Fruit fly (Drosophila melanogaster) whole organism, embryonic: ENCODE measurements around the gene CCHa2.

Experiments
- BtbVII ChIP-seq: fragments of 200-800 bp; sonication (Bioruptor generic); optimal IDR thresholded peaks from 3 replicates; lab custom pipeline; 2017; ENCODE audit warnings: missing biosample characterization, mild to moderate bottlenecking, missing genetic modification characterization
- C15 ChIP-seq: fragments of 200-800 bp; sonication (Bioruptor generic); IDR thresholded peaks from 3 replicates; pipeline ENCODE4 v1.3.6; 2022; ENCODE audit warnings: missing biosample characterization, missing genetic modification characterization
- CG1024 ChIP-seq: fragments of 200-800 bp; sonication (Bioruptor generic); IDR thresholded peaks from 2 replicates; pipeline ENCODE4 v1.3.6; 2022; ENCODE audit warnings: missing biosample characterization, missing genetic modification characterization
- CG11504 ChIP-seq: fragments of 200-800 bp; sonication (Bioruptor generic); optimal IDR thresholded peaks from 3 replicates; lab custom pipeline; 2019; ENCODE audit warnings: missing biosample characterization, mild to moderate bottlenecking, missing genetic modification characterization, moderate library complexity
- CG12071 ChIP-seq: fragments of 200-800 bp; sonication (Bioruptor generic); optimal IDR thresholded peaks from 3 replicates; lab custom pipeline; 2018; ENCODE audit warnings: missing biosample characterization, mild to moderate bottlenecking, missing genetic modification characterization
- CG12744 ChIP-seq: fragments of 200-800 bp; sonication (Bioruptor generic); optimal IDR thresholded peaks from 2 replicates; lab custom pipeline; 2016; ENCODE audit warnings: missing biosample characterization, missing genetic modification characterization
- CG13123 ChIP-seq: fragments of 200-800 bp; sonication (Bioruptor generic); optimal IDR thresholded peaks from 2 replicates; lab custom pipeline; 2016; ENCODE audit warnings: missing biosample characterization, missing genetic modification characterization
- CG13424 ChIP-seq: fragments of 200-800 bp; sonication (Bioruptor generic); optimal IDR thresholded peaks from 2 replicates; lab custom pipeline; 2019; ENCODE audit warnings: missing biosample characterization, mild to moderate bottlenecking, missing genetic modification characterization, moderate library complexity
- CG15479 ChIP-seq: fragments of 200-800 bp; sonication (Bioruptor generic); optimal IDR thresholded peaks from 3 replicates; lab custom pipeline; 2019; ENCODE audit warnings: missing biosample characterization, mild to moderate bottlenecking, missing genetic modification characterization, moderate library complexity
- CG15601 ChIP-seq: fragments of 200-800 bp; sonication (Bioruptor generic); optimal IDR thresholded peaks from 3 replicates; lab custom pipeline; 2019; ENCODE audit warnings: missing biosample characterization, mild to moderate bottlenecking, missing genetic modification characterization, moderate library complexity
- CG16863 ChIP-seq: fragments of 200-800 bp; sonication (Bioruptor generic); optimal IDR thresholded peaks from 3 replicates; lab custom pipeline; 2016; ENCODE audit warnings: missing biosample characterization, missing genetic modification characterization
- CG17186 ChIP-seq: fragments of 200-800 bp; sonication (Bioruptor generic); optimal IDR thresholded peaks from 3 replicates; lab custom pipeline; 2017; ENCODE audit warnings: missing biosample characterization, missing genetic modification reagents, missing genetic modification characterization
- CG17359 ChIP-seq: fragments of 200-800 bp; sonication (Bioruptor generic); optimal IDR thresholded peaks from 3 replicates; lab custom pipeline; 2018; ENCODE audit warnings: missing biosample characterization, mild to moderate bottlenecking, missing genetic modification characterization, moderate library complexity
- CG17912 ChIP-seq: fragments of 200-800 bp; sonication (Bioruptor generic); optimal IDR thresholded peaks from 2 replicates; lab custom pipeline; 2018; ENCODE audit warnings: missing biosample characterization, mild to moderate bottlenecking, missing genetic modification characterization
- CG1792 ChIP-seq: fragments of 200-800 bp; sonication (Bioruptor generic); optimal IDR thresholded peaks from 2 replicates; lab custom pipeline; 2016; ENCODE audit warnings: missing biosample characterization, missing genetic modification characterization
- CG18619 ChIP-seq: fragments of 200-800 bp; sonication (Bioruptor generic); optimal IDR thresholded peaks from 3 replicates; lab custom pipeline; 2017; ENCODE audit warnings: missing biosample characterization, mild to moderate bottlenecking, missing genetic modification characterization
- CG2678 ChIP-seq: fragments of 200-800 bp; sonication (Bioruptor generic); optimal IDR thresholded peaks from 3 replicates; lab custom pipeline; 2019; ENCODE audit warnings: missing biosample characterization, mild to moderate bottlenecking, missing genetic modification characterization, moderate library complexity
- CG4617 ChIP-seq: fragments of 200-800 bp; sonication (Bioruptor generic); optimal IDR thresholded peaks from 3 replicates; lab custom pipeline; 2016; ENCODE audit warnings: missing biosample characterization, missing genetic modification characterization, borderline replicate concordance
- CG5180 ChIP-seq: fragments of 200-800 bp; sonication (Bioruptor generic); optimal IDR thresholded peaks from 3 replicates; lab custom pipeline; 2017; ENCODE audit warnings: missing biosample characterization, missing genetic modification characterization, mild to moderate bottlenecking, moderate library complexity, missing genetic modification reagents
- CG6813 ChIP-seq: fragments of 200-800 bp; sonication (Bioruptor generic); optimal IDR thresholded peaks from 2 replicates; lab custom pipeline; 2017; ENCODE audit warnings: missing biosample characterization, missing genetic modification characterization, mild to moderate bottlenecking, moderate library complexity, missing genetic modification reagents
- D19B ChIP-seq: fragments of 200-800 bp; sonication (Bioruptor generic); optimal IDR thresholded peaks from 2 replicates; lab custom pipeline; 2017; ENCODE audit warnings: missing biosample characterization, mild to moderate bottlenecking, missing genetic modification characterization
- Dref ChIP-seq: fragments of 200-800 bp; sonication (Bioruptor generic); IDR thresholded peaks from 2 replicates; pipeline ENCODE4 v1.3.6; 2022; ENCODE audit warnings: missing biosample characterization, missing genetic modification characterization
- H15 ChIP-seq: fragments of 200-800 bp; sonication (Bioruptor generic); IDR thresholded peaks from 3 replicates; pipeline ENCODE4 v1.3.6; 2022; ENCODE audit warnings: missing biosample characterization, missing genetic modification characterization
- HLHmδ ChIP-seq: fragments of 200-800 bp; sonication (Bioruptor generic); optimal IDR thresholded peaks from 2 replicates; lab custom pipeline; 2018; ENCODE audit warnings: missing biosample characterization, mild to moderate bottlenecking, missing genetic modification characterization, moderate library complexity
- HmgD ChIP-seq: fragments of 200-800 bp; sonication (Bioruptor generic); optimal IDR thresholded peaks from 3 replicates; lab custom pipeline; 2016; ENCODE audit warnings: missing biosample characterization, missing genetic modification characterization
- Hr51 ChIP-seq, 2 experiments: fragments of 200-800 bp; sonication (Bioruptor generic); optimal IDR thresholded peaks; 2 replicates in 1 of 2; 3 replicates in 1 of 2; lab custom pipeline; 2016 to 2018; ENCODE audit warnings: missing biosample characterization in 2 of 2, missing genetic modification characterization in 2 of 2, mild to moderate bottlenecking in 1 of 2, moderate library complexity in 1 of 2
- Jarid2 ChIP-seq: fragments of 200-800 bp; sonication (Bioruptor generic); optimal IDR thresholded peaks from 3 replicates; lab custom pipeline; 2017; ENCODE audit warnings: mild to moderate bottlenecking, missing biosample characterization, missing genetic modification reagents, missing genetic modification characterization
- Mrtf ChIP-seq: fragments of 200-800 bp; sonication (Bioruptor generic); IDR thresholded peaks from 3 replicates; pipeline ENCODE4 v1.3.6; 2022; ENCODE audit warnings: missing biosample characterization, missing genetic modification characterization
- Myb ChIP-seq: fragments of 200-800 bp; sonication (Bioruptor generic); optimal IDR thresholded peaks from 2 replicates; lab custom pipeline; 2016; ENCODE audit warnings: missing biosample characterization, missing genetic modification characterization
- bigmax ChIP-seq: fragments of 200-800 bp; sonication (Bioruptor generic); optimal IDR thresholded peaks from 2 replicates; lab custom pipeline; 2018; ENCODE audit warnings: missing biosample characterization, mild to moderate bottlenecking, missing genetic modification characterization
- chif ChIP-seq, 2 experiments: fragments of 200-800 bp; sonication (Bioruptor generic); optimal IDR thresholded peaks; 3 replicates each; lab custom pipeline; 2016; ENCODE audit warnings: missing biosample characterization in 2 of 2, missing genetic modification characterization in 2 of 2
- dpn ChIP-seq, 2 experiments: fragments of 200-800 bp; sonication (Bioruptor generic); optimal IDR thresholded peaks; 3 replicates each; lab custom pipeline; 2016; ENCODE audit warnings: missing biosample characterization in 2 of 2, missing genetic modification characterization in 2 of 2
- gsb-n ChIP-seq: fragments of 200-800 bp; sonication (Bioruptor generic); optimal IDR thresholded peaks from 3 replicates; lab custom pipeline; 2018; ENCODE audit warnings: missing biosample characterization, mild to moderate bottlenecking, missing genetic modification characterization
- hbn ChIP-seq: fragments of 200-800 bp; sonication (Bioruptor generic); IDR thresholded peaks from 2 replicates; pipeline ENCODE4 v1.3.6; 2022; ENCODE audit warnings: missing biosample characterization, missing genetic modification characterization; ENCODE audit not compliant: partially characterized antibody
- lov ChIP-seq, 2 experiments: fragments of 200-800 bp in 1 of 2; fragments of >200 bp in 1 of 2; sonication (Bioruptor generic) in 1 of 2; IDR thresholded peaks in 1 of 2; optimal IDR thresholded peaks in 1 of 2; 2 replicates in 1 of 2; 3 replicates in 1 of 2; pipeline versions ENCODE4 v1.3.6 to Lab custom; 2017 to 2022; ENCODE audit warnings: missing biosample characterization in 1 of 2, missing genetic modification characterization in 1 of 2
- pita ChIP-seq: fragments of 200-800 bp; sonication (Bioruptor generic); optimal IDR thresholded peaks from 2 replicates; lab custom pipeline; 2017; ENCODE audit warnings: missing biosample characterization, mild to moderate bottlenecking, missing genetic modification characterization
- salm ChIP-seq: fragments of 200-800 bp; sonication (Bioruptor generic); optimal IDR thresholded peaks from 2 replicates; lab custom pipeline; 2018; ENCODE audit warnings: missing biosample characterization, mild to moderate bottlenecking, missing genetic modification characterization
- scrt ChIP-seq: fragments of 200-800 bp; sonication (Bioruptor generic); optimal IDR thresholded peaks from 2 replicates; lab custom pipeline; 2018; ENCODE audit warnings: missing biosample characterization, mild to moderate bottlenecking, missing genetic modification characterization, moderate library complexity
- sens-2 ChIP-seq: fragments of 200-800 bp; sonication (Bioruptor generic); IDR thresholded peaks from 2 replicates; pipeline ENCODE4 v1.3.6; 2022; ENCODE audit warnings: missing biosample characterization, missing genetic modification characterization
- shn ChIP-seq: fragments of 200-800 bp; sonication (Bioruptor generic); optimal IDR thresholded peaks from 3 replicates; lab custom pipeline; 2016; ENCODE audit warnings: missing biosample characterization, missing genetic modification characterization
- sima ChIP-seq: fragments of 200-800 bp; sonication (Bioruptor generic); optimal IDR thresholded peaks from 2 replicates; lab custom pipeline; 2016; ENCODE audit warnings: missing biosample characterization, missing genetic modification characterization
- slbo ChIP-seq: fragments of 200-800 bp; sonication (Bioruptor generic); IDR thresholded peaks from 2 replicates; pipeline ENCODE4 v1.3.6; 2022; ENCODE audit warnings: missing biosample characterization, missing genetic modification characterization
- sr ChIP-seq: fragments of 200-800 bp; sonication (Bioruptor generic); IDR thresholded peaks from 3 replicates; pipeline ENCODE4 v1.3.6; 2022; ENCODE audit warnings: missing biosample characterization, missing genetic modification characterization
- stc ChIP-seq: fragments of 200-800 bp; sonication (Bioruptor generic); IDR thresholded peaks from 2 replicates; pipeline ENCODE4 v1.3.6; 2022; ENCODE audit warnings: missing biosample characterization, missing genetic modification characterization
- tll ChIP-seq, 2 experiments: fragments of 200-800 bp in 1 of 2; fragments of >200 bp in 1 of 2; sonication (Bioruptor generic) in 1 of 2; optimal IDR thresholded peaks; 2 replicates each; lab custom pipeline; 2017 to 2019; ENCODE audit warnings: missing biosample characterization in 2 of 2, missing genetic modification characterization in 2 of 2, mild to moderate bottlenecking in 1 of 2, moderate library complexity in 1 of 2
- trh ChIP-seq: fragments of 200-800 bp; sonication (Bioruptor generic); optimal IDR thresholded peaks from 2 replicates; lab custom pipeline; 2016; ENCODE audit warnings: missing biosample characterization, missing genetic modification characterization
- twi ChIP-seq: fragments of 200-800 bp; optimal IDR thresholded peaks from 2 replicates; lab custom pipeline; 2019; ENCODE audit warnings: missing biosample characterization, mild to moderate bottlenecking, missing genetic modification characterization, moderate library complexity
- wek ChIP-seq: fragments of 200-800 bp; sonication (Bioruptor generic); optimal IDR thresholded peaks from 3 replicates; lab custom pipeline; 2018; ENCODE audit warnings: missing biosample characterization, mild to moderate bottlenecking, missing genetic modification characterization, moderate library complexity
- zf30C ChIP-seq: fragments of 200-800 bp; sonication (Bioruptor generic); optimal IDR thresholded peaks from 3 replicates; lab custom pipeline; 2018; ENCODE audit warnings: missing biosample characterization, mild to moderate bottlenecking, missing genetic modification characterization

Gene CCHa2

dm6 chr3R:13433623-13434022, 38.6 kb upstream of the CCHa2 start (continued):
- no peak for TF ChIP-seq CG15479 (GFP tag; lab: Kevin White, UChicago)
- TF ChIP-seq CG15601 (tag; lab: Kevin White, UChicago): peak; percentile 85
- TF ChIP-seq HmgD (GFP tag; lab: Kevin White, UChicago): no peak
- peak; percentile 61; the same call in 1 of the 2 replicates for TF ChIP-seq sens-2
- TF ChIP-seq CG17186 (GFP tag; lab: Kevin White, UChicago): no peak
- peak; percentile 78 for TF ChIP-seq CG6813
- peak; percentile 60 for TF ChIP-seq trh
- peak; percentile 75 for TF ChIP-seq twi
- no peak for TF ChIP-seq HLHmδ (GFP tag; lab: Kevin White, UChicago)
- TF ChIP-seq CG16863 (GFP tag; lab: Kevin White, UChicago): peak; percentile 47
- no peak for TF ChIP-seq bigmax
- TF ChIP-seq Jarid2: peak; percentile 2
- no peak for TF ChIP-seq Mrtf (GFP tag; lab: Robert Waterston, UW)
- no peak for TF ChIP-seq sima (GFP tag; lab: Kevin White, UChicago)
- peak; percentile 47 for TF ChIP-seq D19B (GFP tag; lab: Kevin White, UChicago)
- TF ChIP-seq stc (GFP tag; lab: Robert Waterston, UW): peak; percentile 81
- TF ChIP-seq CG17359: peak; percentile 70
- TF ChIP-seq CG18619 (GFP tag; lab: Kevin White, UChicago): peak; percentile 81
- TF ChIP-seq scrt: peak; percentile 38
- no peak for TF ChIP-seq CG1792 (GFP tag; lab: Kevin White, UChicago)
- TF ChIP-seq CG4617: peak; percentile 50
- TF ChIP-seq pita (GFP tag; lab: Kevin White, UChicago): no peak
- peak; percentile 78 for TF ChIP-seq slbo
- peak; percentile 84 for TF ChIP-seq CG11504 (tag; lab: Kevin White, UChicago)
- TF ChIP-seq Dref: no peak
- peak; percentile 36 for TF ChIP-seq CG12744 (GFP tag; lab: Kevin White, UChicago)
- peak; percentile 47 to 86 for TF ChIP-seq dpn (GFP tag; optimal IDR thresholded peaks at IDR 0.05; lab: Kevin White, UChicago)
- no peak for TF ChIP-seq lov (optimal IDR thresholded peaks at IDR 0.05; lab: Kevin White, UChicago)
- no peak for TF ChIP-seq lov (GFP tag; IDR thresholded peaks at IDR 0.05; lab: Robert Waterston, UW)
- peak; percentile 83 for TF ChIP-seq gsb-n (tag; lab: Kevin White, UChicago)
- TF ChIP-seq zf30C (GFP tag; lab: Kevin White, UChicago): no peak
- TF ChIP-seq CG17912 (GFP tag; lab: Kevin White, UChicago): no peak
- peak; percentile 10 to 95 for TF ChIP-seq Hr51 (GFP tag; optimal IDR thresholded peaks at IDR 0.05; lab: Kevin White, UChicago)
- TF ChIP-seq chif (GFP tag; optimal IDR thresholded peaks at IDR 0.05; lab: Kevin White, UChicago): peak; percentile 8 to 51
- peak; percentile 92 for TF ChIP-seq CG2678
- no peak for TF ChIP-seq C15 (GFP tag; lab: Robert Waterston, UW)
- peak; percentile 81 for TF ChIP-seq salm (tag; lab: Kevin White, UChicago)
- peak; percentile 63 for TF ChIP-seq wek (GFP tag; lab: Kevin White, UChicago)
- TF ChIP-seq hbn: no peak
- peak; percentile 93 for TF ChIP-seq CG13424 (tag; lab: Kevin White, UChicago)
- TF ChIP-seq H15 (GFP tag; lab: Robert Waterston, UW): peak; percentile 62; the same call in 1 of the 3 replicates
- no peak for TF ChIP-seq tll (GFP tag; optimal IDR thresholded peaks at IDR 0.05; lab: Kevin White, UChicago)
- TF ChIP-seq Myb (GFP tag; lab: Kevin White, UChicago): peak; percentile 2
- TF ChIP-seq CG12071 (GFP tag; lab: Kevin White, UChicago): peak; percentile 62
- TF ChIP-seq sr (GFP tag; lab: Robert Waterston, UW): 0 out of 3 replicates have a peak, but pooled peaks have one; percentile 7
- peak; percentile 13 for TF ChIP-seq shn (GFP tag; lab: Kevin White, UChicago)
- peak; percentile 27 for TF ChIP-seq CG13123
- peak; percentile 60 for TF ChIP-seq BtbVII (GFP tag; lab: Kevin White, UChicago)
- peak; percentile 48 for TF ChIP-seq CG5180 (GFP tag; lab: Kevin White, UChicago)
- TF ChIP-seq CG1024 (GFP tag; lab: Robert Waterston, UW): no peak
